Fruit fly (Drosophila melanogaster): ENCODE measurements around the gene Obp93a.

DNA sequence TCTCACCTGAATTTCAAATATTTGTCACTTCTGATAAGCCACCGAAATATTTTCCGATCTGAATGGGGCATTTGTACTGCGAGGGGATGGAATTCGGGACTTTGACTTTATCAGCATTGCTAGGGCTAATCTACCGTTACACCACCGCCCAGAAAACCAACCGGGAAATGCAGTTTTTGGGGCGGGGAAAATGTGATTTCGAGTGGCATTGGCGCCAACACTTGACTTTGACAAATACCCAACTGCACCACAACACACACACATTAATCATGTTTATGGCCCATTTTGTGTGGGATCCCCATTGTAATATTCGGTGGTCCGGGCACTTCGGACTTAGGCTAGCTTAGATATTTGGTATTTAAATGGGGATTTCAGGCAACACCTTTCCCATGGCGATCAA is 50.6 kb downstream of the Obp93a start:
- TF ChIP-seq h (optimal IDR thresholded peaks at IDR 0.05) (no peak), psq (optimal IDR thresholded peaks at IDR 0.05) (no peak), Myc (optimal IDR thresholded peaks at IDR 0.05) (no peak), Sin3A (optimal IDR thresholded peaks at IDR 0.05) (no peak)
